Worm (Caenorhabditis elegans) whole organism, mixed stage, embryonic: Measurements from ENCODE around the gene mrpl-35.

Experiments
- M03D4.4 ChIP-seq: sonication (generic microtip); optimal IDR thresholded peaks from 2 replicates; lab custom pipeline; 2017; ENCODE audit warnings: mild to moderate bottlenecking, missing genetic modification characterization, missing compliant biosample characterization
- bed-3 ChIP-seq: fragments of 200-800 bp; sonication (Bioruptor generic); optimal IDR thresholded peaks from 3 replicates; lab custom pipeline; 2018; ENCODE audit warnings: mild to moderate bottlenecking, missing genetic modification characterization, moderate library complexity, missing compliant biosample characterization
- blmp-1 ChIP-seq: fragments of 150-350 bp; optimal IDR thresholded peaks from 2 replicates; lab custom pipeline; 2014; ENCODE audit warnings: missing biosample characterization, missing genetic modification characterization
- ceh-39 ChIP-seq: fragments of 150-350 bp; optimal IDR thresholded peaks from 2 replicates; lab custom pipeline; 2014; ENCODE audit warnings: missing biosample characterization, missing genetic modification characterization
- ceh-43 ChIP-seq: fragments of 200-800 bp; sonication (Bioruptor generic); optimal IDR thresholded peaks from 2 replicates; lab custom pipeline; 2018; ENCODE audit warnings: mild to moderate bottlenecking, missing genetic modification characterization, moderate library complexity, missing compliant biosample characterization
- ceh-83 ChIP-seq: fragments of 200-800 bp; sonication (Bioruptor generic); optimal IDR thresholded peaks from 2 replicates; lab custom pipeline; 2018; ENCODE audit warnings: mild to moderate bottlenecking, missing genetic modification characterization, missing compliant biosample characterization
- ces-1 ChIP-seq: fragments of 150-350 bp; optimal IDR thresholded peaks from 2 replicates; lab custom pipeline; 2014; ENCODE audit warnings: missing biosample characterization, missing genetic modification reagents, missing genetic modification characterization
- cnd-1 ChIP-seq: fragments of 200-800 bp; sonication (Bioruptor generic); optimal IDR thresholded peaks from 2 replicates; lab custom pipeline; 2018; ENCODE audit warnings: mild to moderate bottlenecking, missing genetic modification characterization, missing compliant biosample characterization
- elt-1 ChIP-seq: sonication (generic microtip); optimal IDR thresholded peaks from 2 replicates; lab custom pipeline; 2017; ENCODE audit warnings: missing genetic modification characterization, mild to moderate bottlenecking, missing compliant biosample characterization, antibody characterized with exemption, moderate library complexity, borderline replicate concordance; ENCODE audit not compliant: insufficient read depth
- elt-3 ChIP-seq: fragments of 150-350 bp; optimal IDR thresholded peaks from 2 replicates; lab custom pipeline; 2014; ENCODE audit warnings: missing biosample characterization, missing genetic modification characterization
- flh-1 ChIP-seq: fragments of 200-800 bp; sonication (Bioruptor generic); optimal IDR thresholded peaks from 2 replicates; lab custom pipeline; 2018; ENCODE audit warnings: mild to moderate bottlenecking, missing genetic modification characterization, moderate library complexity, missing compliant biosample characterization
- ham-2 ChIP-seq: fragments of 200-800 bp; sonication (Bioruptor generic); optimal IDR thresholded peaks from 2 replicates; lab custom pipeline; 2018; ENCODE audit warnings: mild to moderate bottlenecking, missing genetic modification characterization, missing compliant biosample characterization
- hlh-1 ChIP-seq: fragments of 150-350 bp; optimal IDR thresholded peaks from 2 replicates; lab custom pipeline; 2014; ENCODE audit warnings: missing biosample characterization, missing genetic modification reagents, missing genetic modification characterization
- lin-13 ChIP-seq: fragments of 150-350 bp; optimal IDR thresholded peaks from 2 replicates; lab custom pipeline; 2014; ENCODE audit warnings: missing biosample characterization, missing genetic modification characterization
- lin-32 ChIP-seq: fragments of 200-800 bp; sonication (Bioruptor generic); optimal IDR thresholded peaks from 2 replicates; lab custom pipeline; 2018; ENCODE audit warnings: mild to moderate bottlenecking, missing genetic modification characterization, missing compliant biosample characterization
- lsy-2 ChIP-seq: fragments of 150-350 bp; optimal IDR thresholded peaks from 2 replicates; lab custom pipeline; 2014; ENCODE audit warnings: missing biosample characterization, missing genetic modification characterization
- mab-5 ChIP-seq: fragments of 150-350 bp; optimal IDR thresholded peaks from 2 replicates; lab custom pipeline; 2014; ENCODE audit warnings: missing biosample characterization, missing genetic modification characterization
- mls-2 ChIP-seq: sonication (generic microtip); optimal IDR thresholded peaks from 2 replicates; lab custom pipeline; 2016; ENCODE audit warnings: mild to moderate bottlenecking, missing genetic modification characterization, moderate library complexity, missing compliant biosample characterization
- nhr-2 ChIP-seq: fragments of 150-350 bp; optimal IDR thresholded peaks from 2 replicates; lab custom pipeline; 2014; ENCODE audit warnings: missing biosample characterization, missing genetic modification characterization
- nhr-237 ChIP-seq: fragments of 150-350 bp; optimal IDR thresholded peaks from 2 replicates; lab custom pipeline; 2014; ENCODE audit warnings: missing biosample characterization, missing genetic modification characterization
- nhr-28 ChIP-seq: fragments of 150-350 bp; optimal IDR thresholded peaks from 2 replicates; lab custom pipeline; 2014; ENCODE audit warnings: missing biosample characterization, missing genetic modification characterization
- nhr-76 ChIP-seq: sonication (generic microtip); optimal IDR thresholded peaks from 2 replicates; lab custom pipeline; 2017; ENCODE audit warnings: missing biosample characterization, missing genetic modification characterization
- pha-4 ChIP-seq: fragments of 150-350 bp; optimal IDR thresholded peaks from 2 replicates; lab custom pipeline; 2018; ENCODE audit warnings: missing biosample characterization, missing genetic modification reagents, missing genetic modification characterization
- sem-2 ChIP-seq: fragments of 200-800 bp; sonication (Bioruptor generic); optimal IDR thresholded peaks from 2 replicates; lab custom pipeline; 2018; ENCODE audit warnings: mild to moderate bottlenecking, missing genetic modification characterization, missing compliant biosample characterization
- snpc-4 ChIP-seq: fragments of 150-350 bp; optimal IDR thresholded peaks from 2 replicates; lab custom pipeline; 2014; ENCODE audit warnings: missing biosample characterization, missing genetic modification characterization
- sptf-1 ChIP-seq: sonication (generic microtip); optimal IDR thresholded peaks from 2 replicates; lab custom pipeline; 2017; ENCODE audit warnings: mild to moderate bottlenecking, missing genetic modification characterization, moderate library complexity, missing compliant biosample characterization
- tbx-8 ChIP-seq: fragments of 200-800 bp; sonication (Bioruptor generic); optimal IDR thresholded peaks from 2 replicates; lab custom pipeline; 2018; ENCODE audit warnings: mild to moderate bottlenecking, missing genetic modification characterization, moderate library complexity, missing compliant biosample characterization
- unc-120 ChIP-seq: sonication (generic microtip); optimal IDR thresholded peaks from 2 replicates; lab custom pipeline; 2017; ENCODE audit warnings: missing genetic modification characterization, missing compliant biosample characterization; ENCODE audit not compliant: poor library complexity, severe bottlenecking
- unc-39 ChIP-seq: fragments of 150-350 bp; optimal IDR thresholded peaks from 2 replicates; lab custom pipeline; 2014; ENCODE audit warnings: missing biosample characterization, missing genetic modification characterization
- unc-62 ChIP-seq: fragments of 150-350 bp; optimal IDR thresholded peaks from 2 replicates; lab custom pipeline; 2014; ENCODE audit warnings: missing biosample characterization, missing genetic modification reagents, missing genetic modification characterization
- ztf-11 ChIP-seq: fragments of 150-350 bp; optimal IDR thresholded peaks from 2 replicates; lab custom pipeline; 2014; ENCODE audit warnings: missing biosample characterization, missing genetic modification characterization

The mrpl-35 gene

ce11 chrIII:3475497-3475896 lies 34.5 kb upstream of the mrpl-35 start, which contains the start of gene C34C12.9:
Gene C34C12.9 (minus strand): TSS chrIII:3475512.
- TF ChIP-seq unc-39 (tag; lab: Kevin White, UChicago) (no peak), ceh-39 (tag; lab: Kevin White, UChicago) (no peak), nhr-2 (tag; lab: Kevin White, UChicago) (no peak), sptf-1 (no peak), cnd-1 (tag; lab: Kevin White, UChicago) (no peak), blmp-1 (tag; lab: Kevin White, UChicago) (no peak), lin-13 (tag; lab: Kevin White, UChicago) (no peak)

- TF ChIP-seq tbx-8 (peak; percentile 73), bed-3 (GFP tag; lab: Kevin White, UChicago) (peak; percentile 61), nhr-76 (tag; lab: Kevin White, UChicago) (no peak), hlh-1 (tag; lab: Kevin White, UChicago) (no peak), ces-1 (peak; percentile 31), unc-62 (GFP tag; lab: Kevin White, UChicago) (no peak), lsy-2 (tag; lab: Kevin White, UChicago) (no peak), M03D4.4 (tag; lab: Kevin White, UChicago) (no peak), blmp-1 (tag; lab: Kevin White, UChicago) (no peak), ceh-83 (no peak), elt-3 (no peak), mab-5 (tag; lab: Kevin White, UChicago) (no peak), elt-1 (tag; lab: Kevin White, UChicago) (no peak), lin-32 (GFP tag; lab: Kevin White, UChicago) (peak; percentile 35), sptf-1 (peak; percentile 66), mls-2 (tag; lab: Kevin White, UChicago) (peak; percentile 29), sem-2 (peak; percentile 10), cnd-1 (tag; lab: Kevin White, UChicago) (peak; percentile 22)
Observed at ce11 chrIII:3476245-3476644, 33.8 kb upstream of the mrpl-35 start.

ce11 chrIII:3477375-3477774 lies 32.7 kb upstream of the mrpl-35 start:
- TF ChIP-seq pha-4 (tag; lab: Kevin White, UChicago) (no peak), lin-32 (GFP tag; lab: Kevin White, UChicago) (no peak), blmp-1 (tag; lab: Kevin White, UChicago) (no peak), mls-2 (tag; lab: Kevin White, UChicago) (no peak), ces-1 (no peak), unc-120 (tag; lab: Kevin White, UChicago) (no peak), nhr-237 (tag; lab: Kevin White, UChicago) (no peak)
- TF ChIP-seq, all 35 proteins: peak for 0

- TF ChIP-seq lin-32 (GFP tag; lab: Kevin White, UChicago) (no peak), unc-39 (tag; lab: Kevin White, UChicago) (no peak), snpc-4 (no peak), elt-1 (tag; lab: Kevin White, UChicago) (peak; percentile 89), cnd-1 (tag; lab: Kevin White, UChicago) (no peak), unc-62 (GFP tag; lab: Kevin White, UChicago) (no peak)
Observed at ce11 chrIII:3478795-3479398, 31.1 kb upstream of the mrpl-35 start.

ce11 chrIII:3480236-3480635 lies 29.8 kb upstream of the mrpl-35 start:
- TF ChIP-seq lin-32 (GFP tag; lab: Kevin White, UChicago), result no peak
- peak; percentile 9 for TF ChIP-seq tbx-8

- no peak for TF ChIP-seq ceh-83
- TF ChIP-seq sptf-1, result no peak
- no peak for TF ChIP-seq unc-39 (tag; lab: Kevin White, UChicago)
- no peak for TF ChIP-seq ces-1
- TF ChIP-seq ham-2 (GFP tag; lab: Kevin White, UChicago), result no peak
- no peak for TF ChIP-seq snpc-4
- no peak for TF ChIP-seq cnd-1 (tag; lab: Kevin White, UChicago)
- no peak for TF ChIP-seq elt-3
- no peak for TF ChIP-seq nhr-28 (tag; lab: Kevin White, UChicago)
- TF ChIP-seq lsy-2 (tag; lab: Kevin White, UChicago), result no peak
- TF ChIP-seq nhr-237 (tag; lab: Kevin White, UChicago), result no peak
- no peak for TF ChIP-seq flh-1 (GFP tag; lab: Kevin White, UChicago)
- TF ChIP-seq ceh-43 (GFP tag; lab: Kevin White, UChicago), result no peak
- TF ChIP-seq ztf-11, result no peak
- no peak for TF ChIP-seq nhr-76 (tag; lab: Kevin White, UChicago)
- no peak for TF ChIP-seq ceh-39 (tag; lab: Kevin White, UChicago)
- no peak for TF ChIP-seq tbx-8
- no peak for TF ChIP-seq blmp-1 (tag; lab: Kevin White, UChicago)
- no peak for TF ChIP-seq elt-1 (tag; lab: Kevin White, UChicago)
- TF ChIP-seq unc-120 (tag; lab: Kevin White, UChicago), result no peak
Observed at ce11 chrIII:3480950-3481349, 29.1 kb upstream of the mrpl-35 start.
